Worm (Caenorhabditis elegans) whole organism, late embryonic: Measurements from ENCODE around the gene daf-2.
A peak's percentile ranks its signal among the peaks of the same experiment; 100 is the strongest.

Experiments used
- C08G9.2 ChIP-seq: sonication (generic microtip); optimal IDR thresholded peaks from 2 replicates; lab custom pipeline; 2016; ENCODE audit warnings: mild to moderate bottlenecking, missing genetic modification characterization, moderate library complexity, missing compliant biosample characterization
- C38D4.7 ChIP-seq: fragments of 200-800 bp; sonication (Bioruptor generic); optimal IDR thresholded peaks from 2 replicates; lab custom pipeline; 2018; ENCODE audit warnings: mild to moderate bottlenecking, missing genetic modification characterization, moderate library complexity, missing compliant biosample characterization
- K09A11.1 ChIP-seq: sonication (generic microtip); optimal IDR thresholded peaks from 2 replicates; lab custom pipeline; 2017; ENCODE audit warnings: antibody characterized with exemption, mild to moderate bottlenecking, missing genetic modification characterization, missing compliant biosample characterization; ENCODE audit not compliant: insufficient read depth
- ahr-1 ChIP-seq: sonication (generic microtip); optimal IDR thresholded peaks from 2 replicates; lab custom pipeline; 2016; ENCODE audit warnings: missing genetic modification characterization, missing compliant biosample characterization
- ceh-14 ChIP-seq: sonication (generic microtip); optimal IDR thresholded peaks from 2 replicates; lab custom pipeline; 2016; ENCODE audit warnings: missing genotype, missing genetic modification characterization, missing compliant biosample characterization
- ceh-18 ChIP-seq: sonication (generic microtip); optimal IDR thresholded peaks from 2 replicates; lab custom pipeline; 2016; ENCODE audit warnings: missing genetic modification characterization, missing compliant biosample characterization
- ceh-2 ChIP-seq: sonication (generic microtip); optimal IDR thresholded peaks from 2 replicates; lab custom pipeline; 2016; ENCODE audit warnings: missing genotype, missing genetic modification characterization, missing compliant biosample characterization
- ceh-22 ChIP-seq: sonication (generic microtip); optimal IDR thresholded peaks from 2 replicates; lab custom pipeline; 2017; ENCODE audit warnings: missing biosample characterization, missing genetic modification characterization
- ceh-31 ChIP-seq: sonication (generic microtip); optimal IDR thresholded peaks from 2 replicates; lab custom pipeline; 2016; ENCODE audit warnings: missing genetic modification characterization, missing compliant biosample characterization
- ceh-34 ChIP-seq: sonication (generic microtip); optimal IDR thresholded peaks from 2 replicates; lab custom pipeline; 2016; ENCODE audit warnings: mild to moderate bottlenecking, missing genetic modification characterization, missing compliant biosample characterization
- elt-4 ChIP-seq: sonication (generic microtip); optimal IDR thresholded peaks from 2 replicates; lab custom pipeline; 2016; ENCODE audit warnings: missing genetic modification characterization, missing compliant biosample characterization
- ets-4 ChIP-seq: sonication (generic microtip); optimal IDR thresholded peaks from 2 replicates; lab custom pipeline; 2016; ENCODE audit warnings: missing genetic modification characterization, missing compliant biosample characterization
- eyg-1 ChIP-seq: sonication (generic microtip); optimal IDR thresholded peaks from 2 replicates; lab custom pipeline; 2016; ENCODE audit warnings: missing genotype, missing genetic modification characterization, missing compliant biosample characterization
- fkh-6 ChIP-seq: sonication (generic microtip); optimal IDR thresholded peaks from 2 replicates; lab custom pipeline; 2016; ENCODE audit warnings: missing genetic modification characterization, missing compliant biosample characterization
- hlh-15 ChIP-seq: sonication (generic microtip); optimal IDR thresholded peaks from 2 replicates; lab custom pipeline; 2016; ENCODE audit warnings: missing genetic modification characterization, missing compliant biosample characterization
- hlh-30 ChIP-seq: sonication (generic microtip); optimal IDR thresholded peaks from 2 replicates; lab custom pipeline; 2017; ENCODE audit warnings: antibody characterized with exemption, missing genetic modification characterization, missing compliant biosample characterization; ENCODE audit not compliant: insufficient read depth
- hlh-8 ChIP-seq: sonication (generic microtip); optimal IDR thresholded peaks from 2 replicates; lab custom pipeline; 2016; ENCODE audit warnings: missing genotype, missing genetic modification characterization, missing compliant biosample characterization
- lim-6 ChIP-seq: sonication (generic microtip); optimal IDR thresholded peaks from 2 replicates; lab custom pipeline; 2016; ENCODE audit warnings: missing genetic modification characterization, missing compliant biosample characterization
- lin-11 ChIP-seq: fragments of 200-800 bp; sonication (Bioruptor generic); optimal IDR thresholded peaks from 2 replicates; lab custom pipeline; 2018; ENCODE audit warnings: mild to moderate bottlenecking, missing genetic modification characterization, missing compliant biosample characterization
- nfya-1 ChIP-seq: sonication (generic microtip); optimal IDR thresholded peaks from 2 replicates; lab custom pipeline; 2017; ENCODE audit warnings: missing genetic modification characterization, mild to moderate bottlenecking, missing compliant biosample characterization, antibody characterized with exemption, moderate library complexity
- nhr-232 ChIP-seq: sonication (generic microtip); optimal IDR thresholded peaks from 2 replicates; lab custom pipeline; 2016; ENCODE audit warnings: missing genetic modification characterization, missing compliant biosample characterization
- odd-2 ChIP-seq: sonication (generic microtip); optimal IDR thresholded peaks from 2 replicates; lab custom pipeline; 2017; ENCODE audit warnings: antibody characterized with exemption, mild to moderate bottlenecking, missing genetic modification characterization, missing compliant biosample characterization
- pag-3 ChIP-seq: sonication (generic microtip); optimal IDR thresholded peaks from 2 replicates; lab custom pipeline; 2016; ENCODE audit warnings: missing compliant biosample characterization, missing genetic modification characterization, borderline replicate concordance
- pat-9 ChIP-seq: fragments of 200-800 bp; sonication (Bioruptor generic); optimal IDR thresholded peaks from 2 replicates; lab custom pipeline; 2018; ENCODE audit warnings: mild to moderate bottlenecking, missing genetic modification characterization, moderate library complexity, missing compliant biosample characterization
- pax-1 ChIP-seq: fragments of 150-350 bp; optimal IDR thresholded peaks from 2 replicates; lab custom pipeline; 2014; ENCODE audit warnings: missing biosample characterization, missing genetic modification characterization
- pha-4 ChIP-seq: fragments of 150-350 bp; optimal IDR thresholded peaks from 2 replicates; lab custom pipeline; 2018; ENCODE audit warnings: missing biosample characterization, missing genetic modification reagents, missing genetic modification characterization
- pqm-1 ChIP-seq: sonication (generic microtip); optimal IDR thresholded peaks from 2 replicates; lab custom pipeline; 2016; ENCODE audit warnings: missing genetic modification characterization, missing compliant biosample characterization
- pros-1 ChIP-seq: fragments of 150-350 bp; optimal IDR thresholded peaks from 2 replicates; lab custom pipeline; 2014; ENCODE audit warnings: missing biosample characterization, missing genetic modification reagents, missing genetic modification characterization
- ref-2 ChIP-seq: sonication (generic microtip); optimal IDR thresholded peaks from 2 replicates; lab custom pipeline; 2016; ENCODE audit warnings: missing genetic modification characterization, missing compliant biosample characterization
- sox-2 ChIP-seq: fragments of 200-800 bp; sonication (Bioruptor generic); IDR thresholded peaks from 2 replicates; pipeline ENCODE4 v1.3.6; 2022; ENCODE audit warnings: missing genetic modification reagents, missing genetic modification characterization, missing compliant biosample characterization
- sox-4 ChIP-seq: sonication (generic microtip); optimal IDR thresholded peaks from 2 replicates; lab custom pipeline; 2017; ENCODE audit warnings: mild to moderate bottlenecking, missing genetic modification characterization, inconsistent platforms, missing compliant biosample characterization
- syd-9 ChIP-seq: sonication (generic microtip); optimal IDR thresholded peaks from 2 replicates; lab custom pipeline; 2016; ENCODE audit warnings: mild to moderate bottlenecking, missing genetic modification characterization, moderate library complexity, missing compliant biosample characterization
- tbx-2 ChIP-seq: sonication (generic microtip); optimal IDR thresholded peaks from 2 replicates; lab custom pipeline; 2016; ENCODE audit warnings: missing genetic modification characterization, missing compliant biosample characterization
- ttx-3 ChIP-seq: sonication (generic microtip); optimal IDR thresholded peaks from 2 replicates; lab custom pipeline; 2016; ENCODE audit warnings: missing genetic modification reagents, missing genetic modification characterization, missing compliant biosample characterization
- unc-42 ChIP-seq: sonication (generic microtip); optimal IDR thresholded peaks from 2 replicates; lab custom pipeline; 2016; ENCODE audit warnings: missing genotype, missing genetic modification characterization, missing compliant biosample characterization
- unc-55 ChIP-seq: sonication (generic microtip); optimal IDR thresholded peaks from 2 replicates; lab custom pipeline; 2017; ENCODE audit warnings: missing biosample characterization, missing genetic modification reagents, missing genetic modification characterization
- zip-5 ChIP-seq: sonication (generic microtip); optimal IDR thresholded peaks from 2 replicates; lab custom pipeline; 2016; ENCODE audit warnings: missing genetic modification characterization, missing compliant biosample characterization

Gene daf-2

ce11 chrIII:3047909-3048308 lies 7.3 kb upstream of the daf-2 start:
- TF ChIP-seq ceh-22, result no peak
- no peak for TF ChIP-seq C38D4.7 (GFP tag; lab: Kevin White, UChicago)
- no peak for TF ChIP-seq ceh-2 (tag; lab: Kevin White, UChicago)
- TF ChIP-seq lim-6 (tag; lab: Kevin White, UChicago), result no peak
- no peak for TF ChIP-seq ceh-34 (tag; lab: Kevin White, UChicago)
- no peak for TF ChIP-seq pqm-1 (tag; lab: Kevin White, UChicago)

- no peak for TF ChIP-seq ahr-1 (tag; lab: Kevin White, UChicago)
- no peak for TF ChIP-seq C38D4.7 (GFP tag; lab: Kevin White, UChicago)
- TF ChIP-seq hlh-30 (tag; lab: Kevin White, UChicago), result no peak
- no peak for TF ChIP-seq C08G9.2
- TF ChIP-seq sox-4 (tag; lab: Kevin White, UChicago), result no peak
- no peak for TF ChIP-seq zip-5 (tag; lab: Kevin White, UChicago)
These were observed 6.4 kb upstream of the daf-2 start, which contains the start of gene cutl-25 for ce11 chrIII:3047040-3047439. Gene cutl-25, minus strand, starts transcription at chrIII:3047140.

ce11 chrIII:3037346-3037745 lies 3.3 kb downstream of the daf-2 start:
- no peak for TF ChIP-seq fkh-6 (tag; lab: Kevin White, UChicago)
- peak; percentile 69 for TF ChIP-seq ceh-34 (tag; lab: Kevin White, UChicago)
- TF ChIP-seq tbx-2 (tag; lab: Kevin White, UChicago), result peak; percentile 42
- TF ChIP-seq hlh-30 (tag; lab: Kevin White, UChicago), result peak; percentile 47
- TF ChIP-seq ceh-18 (tag; lab: Kevin White, UChicago), result peak; percentile 54
- no peak for TF ChIP-seq odd-2 (tag; lab: Kevin White, UChicago)
- peak; percentile 35 for TF ChIP-seq nfya-1
- TF ChIP-seq ceh-14 (tag; lab: Kevin White, UChicago), result no peak
- peak; percentile 34 for TF ChIP-seq ceh-31 (tag; lab: Kevin White, UChicago)
- TF ChIP-seq unc-42, result peak; percentile 31

- TF ChIP-seq ceh-31 (tag; lab: Kevin White, UChicago) (peak; percentile 53), pat-9 (tag; lab: Kevin White, UChicago) (no peak), K09A11.1 (tag; lab: Kevin White, UChicago) (no peak), hlh-30 (tag; lab: Kevin White, UChicago) (peak; percentile 69), eyg-1 (tag; lab: Kevin White, UChicago) (peak; percentile 3), syd-9 (tag; lab: Kevin White, UChicago) (no peak), ref-2 (no peak), tbx-2 (tag; lab: Kevin White, UChicago) (peak; percentile 37), sox-4 (tag; lab: Kevin White, UChicago) (no peak), C38D4.7 (GFP tag; lab: Kevin White, UChicago) (no peak), ceh-34 (tag; lab: Kevin White, UChicago) (no peak), nhr-232 (tag; lab: Kevin White, UChicago) (no peak), pha-4 (tag; lab: Kevin White, UChicago) (no peak), nfya-1 (peak; percentile 65), unc-42 (peak; percentile 51), pros-1 (no peak), ets-4 (tag; lab: Kevin White, UChicago) (no peak), sox-2 (GFP tag; lab: Robert Waterston, UW) (no peak), unc-55 (GFP tag; lab: Kevin White, UChicago) (peak; percentile 49), hlh-8 (tag; lab: Kevin White, UChicago) (no peak), ttx-3 (no peak), pag-3 (tag; lab: Kevin White, UChicago) (no peak), ceh-18 (tag; lab: Kevin White, UChicago) (peak; percentile 33), zip-5 (tag; lab: Kevin White, UChicago) (no peak), lin-11 (tag; lab: Kevin White, UChicago) (no peak), pax-1 (tag; lab: Kevin White, UChicago) (no peak), ceh-14 (tag; lab: Kevin White, UChicago) (peak; percentile 15), elt-4 (tag; lab: Kevin White, UChicago) (no peak), hlh-15 (tag; lab: Kevin White, UChicago) (no peak)
These were observed 4.7 kb downstream of the daf-2 start for ce11 chrIII:3035977-3036376.
